Worm (Caenorhabditis elegans) whole organism, young adult: ENCODE measurements around the gene rps-9.

Experiments used
- B0019.2 ChIP-seq: fragments of 200-800 bp; sonication (Bioruptor generic); conservative IDR thresholded peaks from 2 replicates; pipeline ENCODE4 v1.3.6; 2022; ENCODE audit warnings: missing genetic modification reagents, missing genetic modification characterization, missing compliant biosample characterization
- B0035.1 ChIP-seq: sonication (generic microtip); optimal IDR thresholded peaks from 2 replicates; lab custom pipeline; 2016; ENCODE audit warnings: missing genetic modification characterization, mild to moderate bottlenecking, missing compliant biosample characterization, missing genotype, missing genetic modification reagents
- D2030.7 ChIP-seq: fragments of 200-800 bp; sonication (Bioruptor generic); IDR thresholded peaks from 2 replicates; pipeline ENCODE4 v1.3.6; 2022; ENCODE audit warnings: missing genetic modification reagents, missing genetic modification characterization, missing compliant biosample characterization
- F10E7.11 ChIP-seq: sonication (generic microtip); optimal IDR thresholded peaks from 2 replicates; lab custom pipeline; 2017; ENCODE audit warnings: mild to moderate bottlenecking, missing genetic modification characterization, moderate library complexity, missing compliant biosample characterization
- F22D6.2 ChIP-seq: sonication (generic microtip); optimal IDR thresholded peaks from 2 replicates; lab custom pipeline; 2016; ENCODE audit warnings: mild to moderate bottlenecking, missing genetic modification characterization, missing compliant biosample characterization
- F37B4.10 ChIP-seq: fragments of 200-800 bp; sonication (Bioruptor generic); IDR thresholded peaks from 2 replicates; pipeline ENCODE4 v1.3.6; 2022; ENCODE audit warnings: missing genetic modification characterization, missing compliant biosample characterization
- F52B5.7 ChIP-seq: sonication (generic microtip); optimal IDR thresholded peaks from 2 replicates; lab custom pipeline; 2016; ENCODE audit warnings: mild to moderate bottlenecking, missing genetic modification characterization, missing compliant biosample characterization
- F57A8.1 ChIP-seq: fragments of 200-800 bp; sonication (Bioruptor generic); optimal IDR thresholded peaks from 2 replicates; lab custom pipeline; 2018; ENCODE audit warnings: mild to moderate bottlenecking, missing genetic modification characterization, moderate library complexity, missing compliant biosample characterization
- F57C9.4 ChIP-seq: sonication (generic microtip); optimal IDR thresholded peaks from 2 replicates; lab custom pipeline; 2017; ENCODE audit warnings: mild to moderate bottlenecking, missing genetic modification characterization, missing compliant biosample characterization
- Y56A3A.18 ChIP-seq: fragments of 200-800 bp; sonication (Bioruptor generic); IDR thresholded peaks from 2 replicates; pipeline ENCODE4 v1.3.6; 2022; ENCODE audit warnings: missing genetic modification reagents, missing genetic modification characterization, missing compliant biosample characterization
- Y67H2A.10 ChIP-seq: fragments of 200-800 bp; sonication (Bioruptor generic); conservative IDR thresholded peaks from 2 replicates; pipeline ENCODE4 v1.3.6; 2022; ENCODE audit warnings: missing genetic modification reagents, missing genetic modification characterization, missing compliant biosample characterization
- akir-1 ChIP-seq: fragments of 200-800 bp; sonication (Bioruptor generic); optimal IDR thresholded peaks from 2 replicates; lab custom pipeline; 2018; ENCODE audit warnings: mild to moderate bottlenecking, missing genetic modification characterization, moderate library complexity, missing compliant biosample characterization
- aptf-2 ChIP-seq: fragments of 200-800 bp; sonication (Bioruptor generic); conservative IDR thresholded peaks from 2 replicates; pipeline ENCODE4 v1.3.6; 2022; ENCODE audit warnings: missing genetic modification reagents, missing genetic modification characterization, missing compliant biosample characterization
- athp-1 ChIP-seq: sonication (generic microtip); optimal IDR thresholded peaks from 2 replicates; lab custom pipeline; 2017; ENCODE audit warnings: mild to moderate bottlenecking, missing genetic modification characterization, missing compliant biosample characterization
- bed-1 ChIP-seq: fragments of 200-800 bp; sonication (Bioruptor generic); IDR thresholded peaks from 2 replicates; pipeline ENCODE4 v1.3.6; 2022; ENCODE audit warnings: missing genetic modification reagents, missing genetic modification characterization, missing compliant biosample characterization
- ceh-40 ChIP-seq: fragments of 200-800 bp; sonication (Bioruptor generic); IDR thresholded peaks from 2 replicates; pipeline ENCODE4 v1.3.6; 2022; ENCODE audit warnings: missing genetic modification characterization, missing compliant biosample characterization
- ceh-58 ChIP-seq: fragments of 200-800 bp; sonication (Bioruptor generic); IDR thresholded peaks from 2 replicates; pipeline ENCODE4 v1.3.6; 2022; ENCODE audit warnings: missing genetic modification characterization, missing compliant biosample characterization
- dpl-1 ChIP-seq: fragments of 150-350 bp; optimal IDR thresholded peaks from 2 replicates; lab custom pipeline; 2014; ENCODE audit warnings: missing biosample characterization, missing genetic modification reagents, missing genetic modification characterization
- egl-44 ChIP-seq: fragments of 200-800 bp; sonication (Bioruptor generic); IDR thresholded peaks from 2 replicates; pipeline ENCODE4 v1.3.6; 2022; ENCODE audit warnings: missing genetic modification reagents, missing genetic modification characterization, missing compliant biosample characterization
- egrh-3 ChIP-seq: fragments of 200-800 bp; sonication (Bioruptor generic); IDR thresholded peaks from 2 replicates; pipeline ENCODE4 v1.3.6; 2022; ENCODE audit warnings: missing genetic modification reagents, missing genetic modification characterization, missing compliant biosample characterization
- ekl-4 ChIP-seq: fragments of 200-800 bp; sonication (Bioruptor generic); IDR thresholded peaks from 2 replicates; pipeline ENCODE4 v1.3.6; 2022; ENCODE audit warnings: missing genetic modification reagents, missing genetic modification characterization, missing compliant biosample characterization
- ets-4 ChIP-seq: fragments of 200-800 bp; sonication (Bioruptor generic); optimal IDR thresholded peaks from 2 replicates; lab custom pipeline; 2018; ENCODE audit warnings: mild to moderate bottlenecking, missing genetic modification characterization, missing compliant biosample characterization
- hmg-1.2 ChIP-seq: fragments of 200-800 bp; sonication (Bioruptor generic); IDR thresholded peaks from 2 replicates; pipeline ENCODE4 v1.3.6; 2022; ENCODE audit warnings: missing genetic modification reagents, missing genetic modification characterization, missing compliant biosample characterization
- let-526 ChIP-seq: fragments of 200-800 bp; sonication (Bioruptor generic); IDR thresholded peaks from 2 replicates; pipeline ENCODE4 v1.3.6; 2022; ENCODE audit warnings: missing genetic modification reagents, missing genetic modification characterization, missing compliant biosample characterization
- let-607 ChIP-seq, 2 experiments: fragments of 200-800 bp in 1 of 2; sonication (Bioruptor generic) in 1 of 2; sonication (generic microtip) in 1 of 2; optimal IDR thresholded peaks; 2 replicates each; lab custom pipeline; 2016 to 2018; ENCODE audit warnings: mild to moderate bottlenecking in 2 of 2, missing compliant biosample characterization in 2 of 2, missing genetic modification characterization in 2 of 2, moderate library complexity in 2 of 2, missing genotype in 1 of 2
- lin-54 ChIP-seq: fragments of 200-800 bp; sonication (Bioruptor generic); optimal IDR thresholded peaks from 2 replicates; lab custom pipeline; 2018; ENCODE audit warnings: mild to moderate bottlenecking, missing genetic modification characterization, missing compliant biosample characterization
- mes-4 ChIP-seq: sonication (generic microtip); optimal IDR thresholded peaks from 2 replicates; lab custom pipeline; 2016; ENCODE audit warnings: missing genotype, missing genetic modification characterization, missing compliant biosample characterization
- nfya-1 ChIP-seq: sonication (generic microtip); optimal IDR thresholded peaks from 2 replicates; lab custom pipeline; 2017; ENCODE audit warnings: antibody characterized with exemption, missing compliant biosample characterization, missing genetic modification characterization, borderline replicate concordance; ENCODE audit not compliant: insufficient read depth
- nfya-2 ChIP-seq: fragments of 200-800 bp; sonication (Bioruptor generic); IDR thresholded peaks from 2 replicates; pipeline ENCODE4 v1.3.6; 2022; ENCODE audit warnings: missing genetic modification reagents, missing genetic modification characterization, missing compliant biosample characterization
- nfyb-1 ChIP-seq: fragments of 200-800 bp; sonication (Bioruptor generic); IDR thresholded peaks from 2 replicates; pipeline ENCODE4 v1.3.6; 2022; ENCODE audit warnings: missing genetic modification reagents, missing genetic modification characterization, missing compliant biosample characterization
- nhr-179 ChIP-seq: sonication (generic microtip); optimal IDR thresholded peaks from 2 replicates; lab custom pipeline; 2016; ENCODE audit warnings: mild to moderate bottlenecking, missing genetic modification characterization, missing compliant biosample characterization
- nhr-27 ChIP-seq: fragments of 200-800 bp; sonication (Bioruptor generic); optimal IDR thresholded peaks from 2 replicates; lab custom pipeline; 2018; ENCODE audit warnings: mild to moderate bottlenecking, missing genetic modification characterization, moderate library complexity, missing compliant biosample characterization
- rcor-1 ChIP-seq: fragments of 200-800 bp; sonication (Bioruptor generic); IDR thresholded peaks from 2 replicates; pipeline ENCODE4 v1.3.6; 2022; ENCODE audit warnings: missing genetic modification reagents, missing genetic modification characterization, missing compliant biosample characterization
- repo-1 ChIP-seq: sonication (generic microtip); optimal IDR thresholded peaks from 2 replicates; lab custom pipeline; 2017; ENCODE audit warnings: mild to moderate bottlenecking, missing genetic modification characterization, missing compliant biosample characterization
- sdz-38 ChIP-seq: sonication (generic microtip); optimal IDR thresholded peaks from 2 replicates; lab custom pipeline; 2016; ENCODE audit warnings: missing genotype, missing genetic modification characterization, missing compliant biosample characterization
- sea-2 ChIP-seq: fragments of 200-800 bp; sonication (Bioruptor generic); IDR thresholded peaks from 2 replicates; pipeline ENCODE4 v1.3.6; 2022; ENCODE audit warnings: missing genetic modification characterization, missing compliant biosample characterization
- snpc-1.3 ChIP-seq: sonication (generic microtip); optimal IDR thresholded peaks from 2 replicates; lab custom pipeline; 2017; ENCODE audit warnings: missing genetic modification characterization, mild to moderate bottlenecking, missing compliant biosample characterization, antibody characterized with exemption, moderate library complexity, missing genotype, missing genetic modification reagents; ENCODE audit not compliant: insufficient read depth
- snpc-4 ChIP-seq, 5 experiments: fragments of 150-350 bp in 1 of 5; sonication (generic microtip) in 4 of 5; optimal IDR thresholded peaks; 2 replicates each; lab custom pipeline; 2014 to 2018; ENCODE audit warnings: missing genetic modification characterization in 5 of 5, missing biosample characterization in 3 of 5, antibody characterized with exemption in 2 of 5, mild to moderate bottlenecking in 2 of 5, missing compliant biosample characterization in 2 of 5, missing genotype in 2 of 5, moderate library complexity in 2 of 5, missing genetic modification reagents in 1 of 5
- sptf-2 ChIP-seq: fragments of 200-800 bp; sonication (Bioruptor generic); optimal IDR thresholded peaks from 2 replicates; lab custom pipeline; 2018; ENCODE audit warnings: mild to moderate bottlenecking, missing genetic modification characterization, missing compliant biosample characterization
- tlf-1 ChIP-seq: fragments of 200-800 bp; sonication (Bioruptor generic); optimal IDR thresholded peaks from 2 replicates; lab custom pipeline; 2018; ENCODE audit warnings: mild to moderate bottlenecking, missing genetic modification characterization, missing compliant biosample characterization
- unc-130 ChIP-seq: sonication (generic microtip); optimal IDR thresholded peaks from 2 replicates; lab custom pipeline; 2016; ENCODE audit warnings: missing genetic modification reagents, missing genetic modification characterization, missing compliant biosample characterization
- unc-62 ChIP-seq: fragments of 150-350 bp; optimal IDR thresholded peaks from 2 replicates; lab custom pipeline; 2014; ENCODE audit warnings: missing biosample characterization, missing genetic modification reagents, missing genetic modification characterization
- xnd-1 ChIP-seq: sonication (generic microtip); optimal IDR thresholded peaks from 2 replicates; lab custom pipeline; 2016; ENCODE audit warnings: missing genotype, missing genetic modification reagents, missing genetic modification characterization, missing compliant biosample characterization
- zfh-2 ChIP-seq: fragments of 200-800 bp; sonication (Bioruptor generic); conservative IDR thresholded peaks from 2 replicates; pipeline ENCODE4 v1.3.6; 2022; ENCODE audit warnings: missing genetic modification reagents, missing genetic modification characterization, missing compliant biosample characterization
- zim-3 ChIP-seq: sonication (generic microtip); optimal IDR thresholded peaks from 2 replicates; lab custom pipeline; 2017; ENCODE audit warnings: mild to moderate bottlenecking, missing genetic modification characterization, moderate library complexity, missing compliant biosample characterization
- ztf-18 ChIP-seq: sonication (generic microtip); optimal IDR thresholded peaks from 2 replicates; lab custom pipeline; 2016; ENCODE audit warnings: missing genotype, mild to moderate bottlenecking, missing genetic modification characterization, missing compliant biosample characterization
- ztf-22 ChIP-seq: fragments of 200-800 bp; sonication (Bioruptor generic); optimal IDR thresholded peaks from 2 replicates; lab custom pipeline; 2018; ENCODE audit warnings: mild to moderate bottlenecking, missing genetic modification characterization, moderate library complexity, missing compliant biosample characterization

rps-9 gene

ce11 chrII:11149866-11150685 lies 23.9 kb upstream of the rps-9 start (continued):
- TF ChIP-seq nhr-27 (tag; lab: Kevin White, UChicago) (no peak), sea-2 (GFP tag; lab: Robert Waterston, UW) (no peak), let-526 (GFP tag; lab: Robert Waterston, UW) (peak; percentile 71), sdz-38 (no peak), unc-62 (GFP tag; lab: Kevin White, UChicago) (no peak), B0019.2 (no peak), ets-4 (peak; percentile 12), sptf-2 (GFP tag; lab: Kevin White, UChicago) (no peak), let-607 (tag; optimal IDR thresholded peaks at IDR 0.05; lab: Kevin White, UChicago) (peak; percentile 32 to 64), aptf-2 (GFP tag; lab: Robert Waterston, UW) (no peak), ceh-40 (GFP tag; lab: Robert Waterston, UW) (no peak), ceh-58 (GFP tag; lab: Robert Waterston, UW) (no peak), B0035.1 (tag; lab: Kevin White, UChicago) (peak; percentile 26), rcor-1 (no peak), lin-54 (GFP tag; lab: Kevin White, UChicago) (peak; percentile 34), nhr-179 (tag; lab: Kevin White, UChicago) (no peak), Y67H2A.10 (no peak), snpc-4 (GFP tag; optimal IDR thresholded peaks at IDR 0.05; lab: Kevin White, UChicago) (no peak), snpc-4 (tag; optimal IDR thresholded peaks at IDR 0.05; lab: Kevin White, UChicago) (peak in 3 of 4 experiments; percentile 10 to 17 (median 16)), nfya-1 (no peak), egl-44 (GFP tag; lab: Robert Waterston, UW) (peak; percentile 40; the same call in 1 of the 2 replicates), akir-1 (GFP tag; lab: Kevin White, UChicago) (no peak), F37B4.10 (GFP tag; lab: Robert Waterston, UW) (no peak), zim-3 (tag; lab: Kevin White, UChicago) (no peak), F57A8.1 (GFP tag; lab: Kevin White, UChicago) (no peak), hmg-1.2 (GFP tag; lab: Robert Waterston, UW) (0 out of 2 replicates have a peak, but pooled peaks have one; percentile 31), bed-1 (no peak), D2030.7 (GFP tag; lab: Robert Waterston, UW) (no peak), ekl-4 (GFP tag; lab: Robert Waterston, UW) (no peak), mes-4 (tag; lab: Kevin White, UChicago) (no peak), repo-1 (tag; lab: Kevin White, UChicago) (peak; percentile 91), F22D6.2 (peak; percentile 17), ztf-18 (tag; lab: Kevin White, UChicago) (no peak), egrh-3 (GFP tag; lab: Robert Waterston, UW) (no peak), nfyb-1 (GFP tag; lab: Robert Waterston, UW) (peak; percentile 89), athp-1 (tag; lab: Kevin White, UChicago) (no peak), F10E7.11 (peak; percentile 52), unc-130 (GFP tag; lab: Kevin White, UChicago) (no peak), ztf-22 (GFP tag; lab: Kevin White, UChicago) (peak; percentile 73), F57C9.4 (no peak), xnd-1 (tag; lab: Kevin White, UChicago) (no peak), zfh-2 (GFP tag; lab: Robert Waterston, UW) (no peak), snpc-1.3 (tag; lab: Kevin White, UChicago) (no peak), F52B5.7 (tag; lab: Kevin White, UChicago) (peak; percentile 55), tlf-1 (GFP tag; lab: Kevin White, UChicago) (peak; percentile 90), Y56A3A.18 (peak; percentile 91), nfya-2 (GFP tag; lab: Robert Waterston, UW) (no peak), dpl-1 (GFP tag; lab: Kevin White, UChicago) (no peak)
